Fruit fly (Drosophila melanogaster): Measurements from ENCODE around the gene sba.
A peak's percentile ranks its signal among the peaks of the same experiment; 100 is the strongest.

sba gene

DNA sequence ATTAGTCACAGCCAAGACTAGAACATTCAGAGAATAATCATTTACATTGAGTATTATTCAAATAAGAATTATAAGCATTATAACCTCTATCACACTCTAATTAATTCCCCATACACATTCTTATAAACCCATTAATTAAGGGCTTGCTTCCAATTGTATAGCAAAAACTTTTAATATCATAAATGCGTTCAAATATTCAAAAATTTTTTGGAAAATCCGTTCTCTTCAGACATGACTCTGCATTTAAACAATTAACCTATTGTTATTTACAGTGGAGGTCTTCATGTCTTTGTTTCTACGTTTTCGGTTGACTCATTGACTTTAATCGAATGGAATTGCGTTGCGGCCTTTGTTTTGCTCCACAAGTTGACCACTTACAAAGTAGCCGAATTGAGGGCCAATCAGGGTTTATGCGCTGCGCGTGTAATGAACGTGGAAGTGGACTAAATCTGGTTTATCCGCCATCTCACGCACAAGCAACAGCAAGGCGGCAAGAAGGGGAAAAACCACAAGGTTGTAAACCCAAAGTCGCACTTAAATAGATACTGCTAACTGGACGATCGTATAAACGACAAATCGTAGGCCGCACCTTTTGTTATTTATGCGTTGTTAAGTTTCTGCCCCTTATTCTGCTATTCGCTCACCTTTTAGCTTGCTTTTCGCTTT is 1.8 kb downstream of the sba start (continued):
- TF ChIP-seq CG6175 (GFP tag; IDR thresholded peaks at IDR 0.05) (no peak), Dbx (GFP tag; IDR thresholded peaks at IDR 0.05) (peak; percentile 78; the same call in 2 of the 3 replicates), dpn (GFP tag; optimal IDR thresholded peaks at IDR 0.05) (peak in 1 of 2 experiments; percentile 25), z (GFP tag; IDR thresholded peaks at IDR 0.05) (no peak), gsb (GFP tag; IDR thresholded peaks at IDR 0.05) (peak; percentile 71), CG32772 (GFP tag; IDR thresholded peaks at IDR 0.05) (0 out of 2 replicates have a peak, but pooled peaks have one; percentile 10), Atf-2 (GFP tag; optimal IDR thresholded peaks at IDR 0.05) (no peak), ci (GFP tag; IDR thresholded peaks at IDR 0.05) (peak; percentile 89), Usf (GFP tag; optimal IDR thresholded peaks at IDR 0.05) (no peak), phol (tag; optimal IDR thresholded peaks at IDR 0.05) (peak; percentile 16), Atf6 (GFP tag; IDR thresholded peaks at IDR 0.05) (peak; percentile 79), peb (GFP tag; IDR thresholded peaks at IDR 0.05) (no peak), CG30431 (GFP tag; optimal IDR thresholded peaks at IDR 0.05) (no peak), Hey (tag; optimal IDR thresholded peaks at IDR 0.05) (peak; percentile 14), CG5953 (GFP tag; IDR thresholded peaks at IDR 0.05) (0 out of 2 replicates have a peak, but pooled peaks have one; percentile 12), D19A (tag; optimal IDR thresholded peaks at IDR 0.05) (no peak), Jarid2 (GFP tag; optimal IDR thresholded peaks at IDR 0.05) (peak; percentile 11), dmrt99B (tag; optimal IDR thresholded peaks at IDR 0.05) (no peak), CG7745 (tag; optimal IDR thresholded peaks at IDR 0.05) (no peak), slp2 (GFP tag; optimal IDR thresholded peaks at IDR 0.05) (no peak), CG2678 (tag; optimal IDR thresholded peaks at IDR 0.05) (peak; percentile 58), CG10267 (tag; optimal IDR thresholded peaks at IDR 0.05) (no peak), CG2875 (GFP tag; optimal IDR thresholded peaks at IDR 0.05) (no peak), sens-2 (GFP tag; IDR thresholded peaks at IDR 0.05) (no peak), ac (GFP tag; optimal IDR thresholded peaks at IDR 0.05) (no peak), Mes4 (GFP tag; optimal IDR thresholded peaks at IDR 0.05) (peak; percentile 9), bigmax (GFP tag; optimal IDR thresholded peaks at IDR 0.05) (no peak), Ada2b (GFP tag; IDR thresholded peaks at IDR 0.05) (0 out of 2 replicates have a peak, but pooled peaks have one; percentile 13), sima (GFP tag; optimal IDR thresholded peaks at IDR 0.05) (no peak), CG33213 (GFP tag; optimal IDR thresholded peaks at IDR 0.05) (no peak), Abd-B (GFP tag; optimal IDR thresholded peaks at IDR 0.05) (peak; percentile 51), CG15601 (tag; optimal IDR thresholded peaks at IDR 0.05) (no peak), CG10565 (GFP tag; optimal IDR thresholded peaks at IDR 0.05) (no peak), CG1792 (GFP tag; optimal IDR thresholded peaks at IDR 0.05) (peak; percentile 40), hbn (GFP tag; IDR thresholded peaks at IDR 0.05; ENCODE audit: partially characterized antibody) (no peak), ken (GFP tag; IDR thresholded peaks at IDR 0.05) (peak; percentile 66; the same call in 2 of the 3 replicates), CG8924 (tag; optimal IDR thresholded peaks at IDR 0.05) (no peak), Neu2 (GFP tag; optimal IDR thresholded peaks at IDR 0.05; ENCODE audit: borderline replicate concordance) (no peak), trem (tag; optimal IDR thresholded peaks at IDR 0.05) (no peak), cg (GFP tag; optimal IDR thresholded peaks at IDR 0.05) (no peak), Dek (tag; optimal IDR thresholded peaks at IDR 0.05) (peak; percentile 11), CG8089 (GFP tag; optimal IDR thresholded peaks at IDR 0.05) (no peak), CG6683 (GFP tag; optimal IDR thresholded peaks at IDR 0.05) (no peak), CG9609 (GFP tag; optimal IDR thresholded peaks at IDR 0.05) (peak; percentile 13), Rx (GFP tag; IDR thresholded peaks at IDR 0.05) (peak; percentile 33), CG3838 (GFP tag; optimal IDR thresholded peaks at IDR 0.05) (no peak), inv (GFP tag; IDR thresholded peaks at IDR 0.05; ENCODE audit: partially characterized antibody) (no peak), Spps (tag; optimal IDR thresholded peaks at IDR 0.05) (no peak), ara (GFP tag; IDR thresholded peaks at IDR 0.05) (peak; percentile 72), CG9215 (GFP tag; IDR thresholded peaks at IDR 0.05) (peak; percentile 40; the same call in 1 of the 2 replicates)

All from whole organism, embryonic.